Fruit fly (Drosophila melanogaster): Measurements from ENCODE around the gene CG14720.

Gene CG14720

DNA sequence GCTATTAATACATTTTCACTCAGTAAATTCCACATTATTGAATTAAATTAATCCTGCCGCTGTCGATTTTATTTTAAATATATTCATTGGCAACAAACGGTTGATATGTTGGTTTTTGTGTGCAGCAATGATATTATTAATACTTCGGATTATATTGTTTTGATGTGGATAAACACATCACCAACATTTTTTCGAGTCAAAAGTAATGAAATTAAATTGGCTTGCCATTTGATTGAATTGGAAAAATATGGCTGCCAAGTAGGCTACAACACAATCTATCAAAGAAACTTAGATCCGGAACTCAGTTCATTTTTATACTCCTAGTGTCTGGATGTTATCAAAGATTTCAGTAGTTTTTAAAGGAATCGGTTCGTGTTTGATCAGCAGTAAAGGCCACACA lies 11.2 kb upstream of the CG14720 start, which contains the start of gene CG14718:
CG14718 (plus strand) TSS at position 301 of the 400 bp plus-strand sequence.
- TF ChIP-seq h (optimal IDR thresholded peaks at IDR 0.05) (no peak), psq (optimal IDR thresholded peaks at IDR 0.05) (no peak), ttk (optimal IDR thresholded peaks at IDR 0.05) (no peak), Sin3A (optimal IDR thresholded peaks at IDR 0.05) (no peak), insv (optimal IDR thresholded peaks at IDR 0.05) (no peak), Myc (optimal IDR thresholded peaks at IDR 0.05) (no peak)

DNA sequence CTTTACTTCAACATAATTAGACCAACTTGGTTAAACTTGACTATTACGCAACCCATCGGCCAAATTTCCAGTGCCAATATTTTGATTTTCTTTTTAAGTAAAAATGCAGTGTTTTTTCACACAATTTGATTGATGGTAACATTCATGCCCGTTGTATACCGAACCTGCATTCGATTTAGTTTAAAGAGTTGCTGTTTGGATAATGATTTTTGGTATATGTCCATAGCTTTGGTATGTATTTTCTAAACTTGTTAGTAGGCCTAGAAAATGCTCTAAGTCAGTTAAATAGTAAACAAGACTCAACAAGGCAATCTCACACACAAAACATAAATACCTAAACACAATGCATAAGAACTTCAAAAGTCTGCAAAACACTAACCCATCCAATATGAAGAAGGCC lies 7.7 kb upstream of the CG14720 start, which contains the start of gene I-t:
I-t (plus strand) TSS at position 301 of the 400 bp plus-strand sequence.
- TF ChIP-seq Sin3A (optimal IDR thresholded peaks at IDR 0.05) (no peak), Myc (optimal IDR thresholded peaks at IDR 0.05) (no peak), psq (optimal IDR thresholded peaks at IDR 0.05) (no peak), h (optimal IDR thresholded peaks at IDR 0.05) (no peak), ttk (optimal IDR thresholded peaks at IDR 0.05) (no peak), insv (optimal IDR thresholded peaks at IDR 0.05) (no peak)

DNA sequence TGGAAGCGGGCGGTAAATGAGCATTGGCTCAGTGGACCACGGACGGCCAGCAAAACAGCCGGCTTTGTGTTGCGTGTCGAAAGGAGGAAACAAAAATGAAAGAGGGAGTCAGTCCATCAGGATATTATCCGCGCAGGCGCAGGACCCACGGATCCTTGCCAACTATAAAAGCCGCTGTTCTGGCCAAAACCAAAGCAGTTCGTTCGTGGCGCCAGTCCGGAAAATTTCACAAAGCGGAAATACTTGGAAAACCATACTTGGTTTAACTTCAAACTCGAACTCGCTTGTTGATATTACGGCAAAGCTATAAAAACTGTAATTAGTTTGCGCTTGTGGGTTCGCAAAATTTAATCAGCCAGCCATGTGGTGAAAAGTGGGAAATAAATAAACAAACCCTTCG lies 10.1 kb downstream of the CG14720 start, which contains the start of gene CG12594:
CG12594 (plus strand) TSS at position 142 of the 400 bp plus-strand sequence.
- TF ChIP-seq h (optimal IDR thresholded peaks at IDR 0.05): no peak
- TF ChIP-seq Sin3A (optimal IDR thresholded peaks at IDR 0.05): no peak
- TF ChIP-seq insv (optimal IDR thresholded peaks at IDR 0.05): no peak
- TF ChIP-seq ttk (optimal IDR thresholded peaks at IDR 0.05): no peak
- no peak for TF ChIP-seq psq (optimal IDR thresholded peaks at IDR 0.05)

DNA sequence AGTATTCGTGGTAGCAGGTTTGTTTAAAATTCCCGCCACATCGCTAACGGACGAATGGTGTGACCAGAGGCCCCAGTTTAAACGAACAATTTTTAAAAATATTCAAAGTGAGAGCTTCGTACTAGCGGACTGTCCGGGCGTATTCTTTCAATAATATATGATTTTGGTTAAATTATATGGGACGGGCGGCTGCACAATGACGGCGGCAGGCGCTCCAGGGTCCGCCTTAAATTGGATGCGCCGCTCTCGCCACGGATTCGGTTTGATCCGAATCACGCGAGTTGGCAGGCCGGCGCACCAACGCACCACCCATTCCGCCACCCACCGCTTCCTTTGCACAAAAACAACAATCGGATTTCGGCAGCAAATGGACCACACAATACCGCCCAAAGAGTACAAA lies 23.9 kb downstream of the CG14720 start, which contains the start of gene CG14721:
CG14721 (plus strand) TSS at position 111 of the 400 bp plus-strand sequence.
- TF ChIP-seq Sin3A (optimal IDR thresholded peaks at IDR 0.05): no peak

DNA sequence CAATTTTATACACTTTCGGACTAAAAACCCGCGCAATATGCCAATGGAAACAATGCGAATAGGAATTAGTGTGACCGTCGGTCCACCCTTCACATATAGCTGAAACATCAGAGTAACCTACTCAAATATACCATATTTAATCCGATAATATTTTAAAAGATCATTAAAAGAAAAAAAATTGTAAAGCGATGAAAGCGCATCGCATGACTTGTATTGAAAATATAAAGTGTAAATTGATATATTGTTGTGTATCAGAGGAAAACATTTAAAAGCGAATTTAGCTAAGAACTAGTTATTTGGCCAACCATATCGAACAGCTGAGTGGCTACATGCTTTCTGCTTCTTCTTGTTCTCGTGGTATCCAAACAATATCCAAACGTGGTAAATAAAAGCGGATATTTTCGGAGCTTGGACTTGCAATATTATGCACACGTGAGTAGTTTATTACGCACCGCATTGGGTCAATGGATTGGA lies 30.3 kb downstream of the CG14720 start, which contains the start of the genes Blm and CG14722:
Blm (minus strand) TSS at position 54 of the 474 bp plus-strand sequence.
CG14722 (plus strand) TSS at position 161 of the 474 bp plus-strand sequence.
- TF ChIP-seq Myc (optimal IDR thresholded peaks at IDR 0.05): no peak
- TF ChIP-seq psq (optimal IDR thresholded peaks at IDR 0.05): no peak
- no peak for TF ChIP-seq insv (optimal IDR thresholded peaks at IDR 0.05)
- no peak for TF ChIP-seq Sin3A (optimal IDR thresholded peaks at IDR 0.05)
- no peak for TF ChIP-seq ttk (optimal IDR thresholded peaks at IDR 0.05)
- TF ChIP-seq h (optimal IDR thresholded peaks at IDR 0.05): no peak

DNA sequence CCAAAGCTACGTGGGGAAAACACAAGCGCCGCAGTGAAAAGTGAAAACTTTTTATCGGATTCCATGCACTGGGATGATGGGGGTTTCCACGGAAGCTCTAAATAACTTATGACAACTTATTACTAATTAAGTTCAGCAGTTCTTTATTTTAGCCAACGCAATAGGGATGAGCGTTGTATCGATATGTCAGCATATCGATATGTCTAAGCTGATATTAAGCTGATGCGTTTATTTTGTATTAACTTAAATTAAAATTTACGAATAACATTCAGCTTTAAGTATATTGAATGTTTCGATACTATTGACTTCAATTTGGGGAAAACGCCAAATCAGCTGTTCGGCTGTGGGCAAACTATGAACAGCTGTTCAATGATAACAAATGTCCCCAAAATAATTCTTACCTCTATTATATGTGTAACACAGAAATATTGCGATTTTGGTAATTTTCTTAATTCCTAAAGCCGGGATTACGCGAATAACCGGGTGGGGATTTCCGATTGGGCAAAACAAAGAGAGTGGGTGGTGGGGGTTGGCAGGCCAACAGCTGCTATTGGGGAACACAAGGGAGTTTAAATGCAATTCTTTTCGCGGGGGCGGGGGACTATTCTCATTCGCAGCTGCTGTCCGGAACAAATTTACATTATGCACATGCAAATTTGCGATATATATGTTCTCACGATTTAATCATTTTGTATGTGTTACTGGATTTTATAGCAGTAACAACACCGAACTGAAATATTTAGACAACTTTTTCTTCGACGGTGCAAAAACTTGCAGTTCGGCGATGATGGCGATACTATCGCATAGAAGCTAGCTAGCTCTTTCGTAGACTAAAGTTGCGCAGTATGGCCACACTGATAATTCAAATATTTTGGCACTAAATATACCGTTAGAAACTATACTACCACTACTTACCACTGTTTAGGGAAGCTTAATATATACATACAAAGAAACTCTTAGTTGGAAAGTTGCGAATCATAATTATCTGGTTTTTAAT lies 38.1 kb downstream of the CG14720 start, which contains the start of gene CG6923:
CG6923 (minus strand) TSS at position 733 of the 997 bp plus-strand sequence.
- TF ChIP-seq psq (optimal IDR thresholded peaks at IDR 0.05) (no peak), ttk (optimal IDR thresholded peaks at IDR 0.05) (no peak), Myc (optimal IDR thresholded peaks at IDR 0.05) (no peak), insv (optimal IDR thresholded peaks at IDR 0.05) (no peak), h (optimal IDR thresholded peaks at IDR 0.05) (no peak), Sin3A (optimal IDR thresholded peaks at IDR 0.05) (no peak)

DNA sequence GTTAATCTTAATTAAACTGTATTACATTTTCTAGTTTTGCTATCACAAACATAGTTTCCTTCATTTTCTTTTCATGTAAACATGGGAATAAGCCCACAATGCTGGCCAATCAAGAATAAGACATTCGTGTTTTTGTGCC lies 38.7 kb downstream of the CG14720 start, which contains the start of gene CG43062:
CG43062 (plus strand) TSS at position 40 of the 139 bp plus-strand sequence.
- TF ChIP-seq h (optimal IDR thresholded peaks at IDR 0.05) (no peak), psq (optimal IDR thresholded peaks at IDR 0.05) (no peak), Sin3A (optimal IDR thresholded peaks at IDR 0.05) (no peak), insv (optimal IDR thresholded peaks at IDR 0.05) (no peak), Myc (optimal IDR thresholded peaks at IDR 0.05) (no peak), ttk (optimal IDR thresholded peaks at IDR 0.05) (no peak)

DNA sequence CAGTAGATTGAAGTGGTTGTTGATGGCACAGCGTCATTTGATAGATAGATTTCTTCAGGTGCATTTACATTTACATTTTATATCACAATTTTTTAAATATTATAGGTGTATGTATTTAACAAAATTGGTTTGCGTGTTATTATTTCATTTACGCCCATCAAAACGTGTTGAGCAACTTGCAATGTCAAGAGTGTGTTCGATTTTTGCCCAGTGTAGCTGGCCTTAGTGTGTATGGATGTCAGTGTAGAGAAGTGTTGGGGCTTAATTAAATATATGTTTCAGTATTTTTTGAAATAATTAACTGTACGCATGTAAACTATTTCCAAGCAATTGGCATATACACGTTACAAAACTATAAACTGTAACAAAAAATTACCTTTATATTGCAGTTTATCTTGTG lies 40.3 kb downstream of the CG14720 start:
- TF ChIP-seq psq (optimal IDR thresholded peaks at IDR 0.05) (no peak), ttk (optimal IDR thresholded peaks at IDR 0.05) (no peak), Sin3A (optimal IDR thresholded peaks at IDR 0.05) (no peak), Myc (optimal IDR thresholded peaks at IDR 0.05) (no peak), h (optimal IDR thresholded peaks at IDR 0.05) (no peak), insv (optimal IDR thresholded peaks at IDR 0.05) (no peak)

DNA sequence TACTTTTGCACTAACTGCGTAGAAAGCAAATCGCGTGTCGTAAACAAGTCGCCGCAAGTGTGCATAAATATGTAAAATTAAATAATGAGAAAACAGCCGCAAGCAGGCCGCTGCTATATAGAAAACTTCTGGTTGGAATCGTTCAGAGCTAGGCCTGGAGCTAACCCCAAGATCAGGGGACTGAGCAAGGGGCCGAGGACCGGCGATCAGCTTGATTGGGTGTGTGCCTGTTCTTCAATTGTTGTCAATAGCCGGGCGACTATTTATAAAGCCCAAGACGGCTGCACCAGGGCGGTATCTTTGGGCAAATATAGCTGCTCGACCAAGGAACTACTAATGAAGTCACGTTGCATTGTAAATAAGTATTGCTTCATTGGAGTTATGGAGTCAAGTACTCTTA lies 45.3 kb downstream of the CG14720 start:
- TF ChIP-seq psq (optimal IDR thresholded peaks at IDR 0.05) (no peak), h (optimal IDR thresholded peaks at IDR 0.05) (no peak), insv (optimal IDR thresholded peaks at IDR 0.05) (no peak), ttk (optimal IDR thresholded peaks at IDR 0.05) (no peak), Myc (optimal IDR thresholded peaks at IDR 0.05) (no peak), Sin3A (optimal IDR thresholded peaks at IDR 0.05) (no peak)

DNA sequence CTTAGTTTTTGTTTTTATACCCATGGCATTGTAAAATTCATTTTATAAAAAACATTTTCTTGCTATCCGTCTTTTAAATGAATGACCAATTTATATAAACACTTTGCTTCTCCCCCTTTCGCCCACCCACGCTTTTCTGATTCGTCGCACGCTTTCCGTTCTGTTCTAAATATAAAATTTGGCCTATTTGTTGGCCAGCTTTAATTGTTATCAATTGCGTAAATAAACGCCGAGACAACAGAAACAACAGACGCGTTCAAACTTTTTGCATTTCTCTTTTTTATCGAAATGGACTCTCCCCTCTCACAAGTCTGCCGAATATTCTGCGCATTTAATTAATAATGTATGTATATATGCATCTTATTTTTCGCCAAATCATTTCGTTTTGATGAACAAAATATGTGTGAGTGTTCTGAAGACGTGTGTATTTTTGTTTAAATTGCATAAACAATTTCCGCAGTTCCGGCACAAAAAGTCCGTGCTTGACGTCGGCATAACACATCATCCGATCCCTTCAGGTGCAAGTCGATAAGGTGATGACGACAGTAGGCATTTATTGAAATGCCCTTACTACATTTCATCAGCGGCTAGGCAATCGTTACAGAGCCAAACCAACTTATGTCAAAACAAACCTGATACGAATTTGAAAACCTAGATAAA lies 45.9 kb downstream of the CG14720 start:
- no peak for TF ChIP-seq h (optimal IDR thresholded peaks at IDR 0.05)
- no peak for TF ChIP-seq Myc (optimal IDR thresholded peaks at IDR 0.05)
- TF ChIP-seq psq (optimal IDR thresholded peaks at IDR 0.05): no peak
- TF ChIP-seq ttk (optimal IDR thresholded peaks at IDR 0.05): no peak
- TF ChIP-seq insv (optimal IDR thresholded peaks at IDR 0.05): no peak
- TF ChIP-seq Sin3A (optimal IDR thresholded peaks at IDR 0.05): no peak

DNA sequence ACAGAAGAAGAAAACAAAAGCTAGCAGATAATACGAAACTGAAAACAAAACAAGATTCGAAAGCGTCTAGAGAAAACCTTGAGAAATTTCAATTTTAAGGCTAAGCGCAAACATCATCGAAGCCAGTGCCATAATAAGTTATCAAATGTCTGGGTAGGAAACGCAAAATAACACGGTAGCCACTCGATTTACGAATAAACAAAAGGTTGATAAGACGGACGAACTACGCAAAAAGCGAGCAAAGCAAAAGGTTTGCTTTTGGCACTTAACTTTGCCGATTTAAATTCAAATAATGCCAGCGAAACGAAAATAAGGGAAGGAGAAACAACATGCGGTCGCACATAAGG lies 46.7 kb downstream of the CG14720 start:
- TF ChIP-seq Sin3A (optimal IDR thresholded peaks at IDR 0.05): no peak
- no peak for TF ChIP-seq ttk (optimal IDR thresholded peaks at IDR 0.05)
- no peak for TF ChIP-seq psq (optimal IDR thresholded peaks at IDR 0.05)
- no peak for TF ChIP-seq insv (optimal IDR thresholded peaks at IDR 0.05)
- TF ChIP-seq h (optimal IDR thresholded peaks at IDR 0.05): no peak
- TF ChIP-seq Myc (optimal IDR thresholded peaks at IDR 0.05): no peak

Data from Kc167 (cell line).